Worm (Caenorhabditis elegans) whole organism, L2 larva: ENCODE data around the gene hrpu-2.

Experiments
- ZK546.5 ChIP-seq: sonication (generic microtip); optimal IDR thresholded peaks from 2 replicates; lab custom pipeline; 2017; ENCODE audit warnings: missing biosample characterization, missing genetic modification characterization
- blmp-1 ChIP-seq: sonication (generic microtip); optimal IDR thresholded peaks from 2 replicates; lab custom pipeline; 2017; ENCODE audit warnings: missing genetic modification characterization, mild to moderate bottlenecking, missing compliant biosample characterization, antibody characterized with exemption, moderate library complexity; ENCODE audit not compliant: insufficient read depth
- ceh-16 ChIP-seq: fragments of 150-350 bp; optimal IDR thresholded peaks from 2 replicates; lab custom pipeline; 2014; ENCODE audit warnings: missing biosample characterization, missing genetic modification characterization
- elt-1 ChIP-seq: fragments of 150-350 bp; optimal IDR thresholded peaks from 2 replicates; lab custom pipeline; 2014; ENCODE audit warnings: missing biosample characterization, missing genetic modification characterization
- elt-3 ChIP-seq: sonication (generic microtip); optimal IDR thresholded peaks from 2 replicates; lab custom pipeline; 2017; ENCODE audit warnings: missing biosample characterization, missing genetic modification characterization
- fos-1 ChIP-seq: fragments of 150-350 bp; optimal IDR thresholded peaks from 2 replicates; lab custom pipeline; 2014; ENCODE audit warnings: missing biosample characterization, missing genetic modification characterization
- lsy-2 ChIP-seq, 2 experiments: fragments of 150-350 bp in 1 of 2; sonication (generic microtip) in 1 of 2; optimal IDR thresholded peaks; 2 replicates each; lab custom pipeline; 2014 to 2017; ENCODE audit warnings: missing biosample characterization in 2 of 2, missing genetic modification characterization in 2 of 2
- nhr-11 ChIP-seq: fragments of 150-350 bp; optimal IDR thresholded peaks from 2 replicates; lab custom pipeline; 2014; ENCODE audit warnings: missing biosample characterization, missing genetic modification characterization
- nhr-12 ChIP-seq: fragments of 150-350 bp; optimal IDR thresholded peaks from 2 replicates; lab custom pipeline; 2014; ENCODE audit warnings: missing biosample characterization, missing genetic modification characterization
- nhr-77 ChIP-seq: fragments of 150-350 bp; optimal IDR thresholded peaks from 2 replicates; lab custom pipeline; 2014; ENCODE audit warnings: missing biosample characterization, missing genetic modification characterization
- sma-9 ChIP-seq, 2 experiments: fragments of 150-350 bp in 1 of 2; sonication (generic microtip) in 1 of 2; optimal IDR thresholded peaks; 2 replicates each; lab custom pipeline; 2014 to 2016; ENCODE audit warnings: missing genetic modification characterization in 2 of 2, mild to moderate bottlenecking in 1 of 2, missing biosample characterization in 1 of 2, missing compliant biosample characterization in 1 of 2, missing genetic modification reagents in 1 of 2, moderate library complexity in 1 of 2
- unc-55 ChIP-seq: fragments of 150-350 bp; sonication (generic microtip); optimal IDR thresholded peaks from 3 replicates; lab custom pipeline; 2014; ENCODE audit warnings: missing biosample characterization, missing genetic modification reagents, missing genetic modification characterization
- unc-62 ChIP-seq: fragments of 150-350 bp; optimal IDR thresholded peaks from 2 replicates; lab custom pipeline; 2014; ENCODE audit warnings: missing biosample characterization, missing genetic modification reagents, missing genetic modification characterization
- zag-1 ChIP-seq: fragments of 150-350 bp; optimal IDR thresholded peaks from 2 replicates; lab custom pipeline; 2014; ENCODE audit warnings: missing biosample characterization, missing genetic modification characterization

DNA sequence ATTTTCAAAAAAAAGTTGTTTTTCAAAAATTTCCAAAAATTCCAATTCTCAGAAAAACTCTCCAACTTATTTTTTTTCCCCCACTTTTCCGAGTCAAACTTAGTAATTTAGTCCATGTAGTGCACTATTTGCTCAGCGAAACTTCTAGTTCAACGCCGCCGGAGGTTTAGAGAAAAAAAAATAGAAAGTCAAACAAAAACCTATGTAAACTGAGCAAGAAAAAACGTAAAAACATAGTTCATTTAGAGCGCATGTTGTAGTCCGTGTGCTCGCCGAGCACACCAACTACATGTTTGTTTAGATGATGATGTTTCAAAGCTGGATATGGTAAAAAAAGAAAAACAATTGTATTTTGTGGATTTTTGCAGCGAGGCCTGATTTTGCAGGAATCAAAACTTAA, 15.4 kb upstream of the hrpu-2 start:
- TF ChIP-seq fos-1 (no peak), lsy-2 (tag; optimal IDR thresholded peaks at IDR 0.05; lab: Kevin White, UChicago) (no peak), zag-1 (tag; lab: Kevin White, UChicago) (no peak), nhr-11 (tag; lab: Kevin White, UChicago) (no peak), nhr-77 (tag; lab: Kevin White, UChicago) (no peak), unc-62 (GFP tag; lab: Kevin White, UChicago) (no peak), nhr-12 (no peak), elt-3 (tag; lab: Kevin White, UChicago) (no peak), ZK546.5 (no peak), ceh-16 (tag; lab: Kevin White, UChicago) (no peak), elt-1 (tag; lab: Kevin White, UChicago) (no peak), sma-9 (GFP tag; optimal IDR thresholded peaks at IDR 0.05; lab: Kevin White, UChicago) (no peak), sma-9 (tag; optimal IDR thresholded peaks at IDR 0.05; lab: Kevin White, UChicago) (no peak), unc-55 (GFP tag; lab: Kevin White, UChicago) (no peak), blmp-1 (tag; lab: Kevin White, UChicago) (no peak)
